Fruit fly (Drosophila melanogaster) whole organism, embryonic: ENCODE data around the gene CG7579.

Source experiments
- Awh ChIP-seq: fragments of 200-800 bp; sonication (Bioruptor generic); IDR thresholded peaks from 2 replicates; pipeline ENCODE4, ENCODE4 v1.3.6; 2022; ENCODE audit warnings: missing biosample characterization, missing genetic modification characterization
- BEAF-32 ChIP-seq: fragments of 200-800 bp; sonication (Bioruptor generic); optimal IDR thresholded peaks from 3 replicates; lab custom pipeline; 2017; ENCODE audit warnings: missing biosample characterization, missing genetic modification characterization, mild to moderate bottlenecking, moderate library complexity, missing genetic modification reagents
- CG1024 ChIP-seq: fragments of 200-800 bp; sonication (Bioruptor generic); IDR thresholded peaks from 2 replicates; pipeline ENCODE4 v1.3.6; 2022; ENCODE audit warnings: missing biosample characterization, missing genetic modification characterization
- CG10366 ChIP-seq: fragments of 200-800 bp; sonication (Bioruptor generic); IDR thresholded peaks from 2 replicates; pipeline ENCODE4 v1.3.6; 2022; ENCODE audit warnings: missing biosample characterization, missing genetic modification characterization
- CG10462 ChIP-seq: fragments of 200-800 bp; sonication (Bioruptor generic); optimal IDR thresholded peaks from 2 replicates; lab custom pipeline; 2016; ENCODE audit warnings: missing biosample characterization, missing genetic modification characterization
- CG15073 ChIP-seq: fragments of 200-800 bp; sonication (Bioruptor generic); optimal IDR thresholded peaks from 2 replicates; lab custom pipeline; 2016; ENCODE audit warnings: missing biosample characterization, missing genetic modification characterization
- CG2199 ChIP-seq: fragments of 200-800 bp; sonication (Bioruptor generic); IDR thresholded peaks from 3 replicates; pipeline ENCODE4 v1.3.6; 2022; ENCODE audit warnings: missing biosample characterization, missing genetic modification characterization
- CG2712 ChIP-seq: fragments of 200-800 bp; optimal IDR thresholded peaks from 3 replicates; lab custom pipeline; 2019; ENCODE audit warnings: missing biosample characterization, mild to moderate bottlenecking, missing genetic modification characterization, moderate library complexity
- CG3065 ChIP-seq: fragments of 200-800 bp; sonication (Bioruptor generic); optimal IDR thresholded peaks from 2 replicates; lab custom pipeline; 2016; ENCODE audit warnings: missing biosample characterization, missing genetic modification characterization
- CG34422 ChIP-seq: fragments of 200-800 bp; sonication (Bioruptor generic); IDR thresholded peaks from 3 replicates; pipeline ENCODE4 v1.3.6; 2022; ENCODE audit warnings: missing biosample characterization, missing genetic modification characterization
- CG7357 ChIP-seq: fragments of 200-800 bp; sonication (Bioruptor generic); IDR thresholded peaks from 3 replicates; pipeline ENCODE4 v1.3.6; 2022; ENCODE audit warnings: missing biosample characterization, missing genetic modification characterization
- CG7745 ChIP-seq: fragments of 200-800 bp; sonication (Bioruptor generic); optimal IDR thresholded peaks from 2 replicates; lab custom pipeline; 2018; ENCODE audit warnings: missing biosample characterization, mild to moderate bottlenecking, missing genetic modification characterization, moderate library complexity
- CG7963 ChIP-seq: fragments of 200-800 bp; sonication (Bioruptor generic); IDR thresholded peaks from 3 replicates; pipeline ENCODE4 v1.3.6; 2022; ENCODE audit warnings: missing biosample characterization, missing genetic modification characterization; ENCODE audit not compliant: partially characterized antibody
- CG7987 ChIP-seq: fragments of 200-800 bp; sonication (Bioruptor generic); optimal IDR thresholded peaks from 2 replicates; lab custom pipeline; 2018; ENCODE audit warnings: missing biosample characterization, mild to moderate bottlenecking, missing genetic modification characterization, moderate library complexity
- D ChIP-seq, 2 experiments: fragments of 200-800 bp in 1 of 2; fragments of >200 bp in 1 of 2; sonication (Bioruptor generic) in 1 of 2; optimal IDR thresholded peaks; 2 replicates in 1 of 2; 3 replicates in 1 of 2; lab custom pipeline; 2017; ENCODE audit warnings: mild to moderate bottlenecking in 1 of 2, missing biosample characterization in 1 of 2, missing genetic modification characterization in 1 of 2, missing genetic modification reagents in 1 of 2
- D19A ChIP-seq: fragments of 200-800 bp; optimal IDR thresholded peaks from 3 replicates; lab custom pipeline; 2019; ENCODE audit warnings: missing biosample characterization, mild to moderate bottlenecking, missing genetic modification characterization, moderate library complexity
- Dip2 ChIP-seq: fragments of 200-800 bp; sonication (Bioruptor generic); IDR thresholded peaks from 2 replicates; pipeline ENCODE4 v1.3.6; 2022; ENCODE audit warnings: missing biosample characterization, missing genetic modification characterization
- Drgx ChIP-seq: fragments of 200-800 bp; sonication (Bioruptor generic); IDR thresholded peaks from 2 replicates; pipeline ENCODE4 v1.3.6; 2022; ENCODE audit warnings: missing biosample characterization, missing genetic modification characterization
- HLH4C ChIP-seq: fragments of 200-800 bp; sonication (Bioruptor generic); IDR thresholded peaks from 3 replicates; pipeline ENCODE4 v1.3.6; 2022; ENCODE audit warnings: missing biosample characterization, missing genetic modification characterization; ENCODE audit not compliant: partially characterized antibody
- MTF-1 ChIP-seq: fragments of 200-800 bp; sonication (Bioruptor generic); optimal IDR thresholded peaks from 2 replicates; lab custom pipeline; 2018; ENCODE audit warnings: missing biosample characterization, mild to moderate bottlenecking, missing genetic modification characterization, borderline replicate concordance
- Mrtf ChIP-seq: fragments of 200-800 bp; sonication (Bioruptor generic); IDR thresholded peaks from 3 replicates; pipeline ENCODE4 v1.3.6; 2022; ENCODE audit warnings: missing biosample characterization, missing genetic modification characterization
- NC2α ChIP-seq: fragments of 200-800 bp; sonication (Bioruptor generic); optimal IDR thresholded peaks from 2 replicates; lab custom pipeline; 2016; ENCODE audit warnings: missing biosample characterization, missing genetic modification characterization
- Oaz ChIP-seq: fragments of 200-800 bp; sonication (Bioruptor generic); IDR thresholded peaks from 2 replicates; pipeline ENCODE4 v1.3.6; 2022; ENCODE audit warnings: missing biosample characterization, missing genetic modification characterization
- Tbp ChIP-seq: fragments of >200 bp; optimal IDR thresholded peaks from 2 replicates; lab custom pipeline; 2018; ENCODE audit warnings: missing biosample characterization, missing genetic modification characterization
- Vsx1 ChIP-seq: fragments of 200-800 bp; sonication (Bioruptor generic); optimal IDR thresholded peaks from 2 replicates; lab custom pipeline; 2017; ENCODE audit warnings: missing biosample characterization, mild to moderate bottlenecking, missing genetic modification characterization, missing genetic modification reagents
- abd-A ChIP-seq: fragments of 200-800 bp; sonication (Bioruptor generic); optimal IDR thresholded peaks from 3 replicates; lab custom pipeline; 2019; ENCODE audit warnings: missing biosample characterization, mild to moderate bottlenecking, missing genetic modification characterization, moderate library complexity
- ash1 ChIP-seq: fragments of 200-800 bp; sonication (Bioruptor generic); optimal IDR thresholded peaks from 2 replicates; lab custom pipeline; 2018; ENCODE audit warnings: missing biosample characterization, mild to moderate bottlenecking, missing genetic modification characterization
- bsh ChIP-seq, 2 experiments: fragments of 200-800 bp; sonication (Bioruptor generic); optimal IDR thresholded peaks; 2 replicates each; lab custom pipeline; 2017 to 2018; ENCODE audit warnings: mild to moderate bottlenecking in 2 of 2, missing biosample characterization in 2 of 2, missing genetic modification characterization in 2 of 2, moderate library complexity in 1 of 2
- cad ChIP-seq: fragments of >200 bp; optimal IDR thresholded peaks from 2 replicates; lab custom pipeline; 2017; ENCODE audit warnings: missing biosample characterization, missing genetic modification characterization
- ci ChIP-seq: fragments of 200-800 bp; sonication (Bioruptor generic); IDR thresholded peaks from 3 replicates; pipeline ENCODE4 v1.3.6; 2022; ENCODE audit warnings: missing biosample characterization, missing genetic modification characterization
- crol ChIP-seq: fragments of 200-800 bp; sonication (Bioruptor generic); IDR thresholded peaks from 2 replicates; pipeline ENCODE4 v1.3.6; 2022; ENCODE audit warnings: missing biosample characterization, missing genetic modification characterization
- fd102C ChIP-seq: fragments of 200-800 bp; sonication (Bioruptor generic); optimal IDR thresholded peaks from 2 replicates; lab custom pipeline; 2018; ENCODE audit warnings: missing biosample characterization, mild to moderate bottlenecking, missing genetic modification characterization, moderate library complexity
- gem ChIP-seq: fragments of 200-800 bp; sonication (Bioruptor generic); optimal IDR thresholded peaks from 2 replicates; lab custom pipeline; 2019; ENCODE audit warnings: missing biosample characterization, mild to moderate bottlenecking, missing genetic modification characterization, moderate library complexity
- insv ChIP-seq, 2 experiments: fragments of 200-800 bp; sonication (Bioruptor generic); optimal IDR thresholded peaks; 3 replicates each; lab custom pipeline; 2016 to 2018; ENCODE audit warnings: missing biosample characterization in 2 of 2, missing genetic modification characterization in 2 of 2
- kni ChIP-seq: fragments of 200-800 bp; sonication (Bioruptor generic); optimal IDR thresholded peaks from 3 replicates; lab custom pipeline; 2017; ENCODE audit warnings: mild to moderate bottlenecking, missing biosample characterization, missing genetic modification reagents, missing genetic modification characterization
- knrl ChIP-seq: fragments of 200-800 bp; sonication (Bioruptor generic); IDR thresholded peaks from 3 replicates; pipeline ENCODE4 v1.3.6; 2022; ENCODE audit warnings: missing biosample characterization, missing genetic modification characterization; ENCODE audit not compliant: partially characterized antibody
- pb ChIP-seq: fragments of 200-800 bp; sonication (Bioruptor generic); optimal IDR thresholded peaks from 3 replicates; lab custom pipeline; 2016; ENCODE audit warnings: missing biosample characterization, missing genetic modification characterization
- prd ChIP-seq, 3 experiments: fragments of >200 bp in 2 of 3; fragments of 200-800 bp in 1 of 3; sonication (Bioruptor generic) in 1 of 3; optimal IDR thresholded peaks in 2 of 3; IDR thresholded peaks in 1 of 3; 2 replicates in 2 of 3; 3 replicates in 1 of 3; pipeline versions ENCODE4 v1.3.6 to Lab custom; 2017 to 2022; ENCODE audit warnings: missing biosample characterization in 1 of 3, missing genetic modification characterization in 1 of 3
- seq ChIP-seq: fragments of 200-800 bp; sonication (Bioruptor generic); IDR thresholded peaks from 2 replicates; pipeline ENCODE4 v1.3.6; 2022; ENCODE audit warnings: missing biosample characterization, missing genetic modification characterization
- tll ChIP-seq, 2 experiments: fragments of 200-800 bp in 1 of 2; fragments of >200 bp in 1 of 2; sonication (Bioruptor generic) in 1 of 2; optimal IDR thresholded peaks; 2 replicates each; lab custom pipeline; 2017 to 2019; ENCODE audit warnings: missing biosample characterization in 2 of 2, missing genetic modification characterization in 2 of 2, mild to moderate bottlenecking in 1 of 2, moderate library complexity in 1 of 2
- twi ChIP-seq: fragments of 200-800 bp; optimal IDR thresholded peaks from 2 replicates; lab custom pipeline; 2019; ENCODE audit warnings: missing biosample characterization, mild to moderate bottlenecking, missing genetic modification characterization, moderate library complexity
- unc-4 ChIP-seq: fragments of 200-800 bp; sonication (Bioruptor generic); IDR thresholded peaks from 2 replicates; pipeline ENCODE4 v1.3.6; 2022; ENCODE audit warnings: missing biosample characterization, missing genetic modification characterization; ENCODE audit not compliant: partially characterized antibody
- vvl ChIP-seq: fragments of 200-800 bp; sonication (Bioruptor generic); IDR thresholded peaks from 2 replicates; pipeline ENCODE4 v1.3.6; 2022; ENCODE audit warnings: missing biosample characterization, missing genetic modification characterization
- zen ChIP-seq: fragments of 200-800 bp; sonication (Bioruptor generic); optimal IDR thresholded peaks from 3 replicates; lab custom pipeline; 2018; ENCODE audit warnings: missing biosample characterization, mild to moderate bottlenecking, missing genetic modification characterization, moderate library complexity

Gene CG7579

dm6 chr3L:15704250-15704985 is 21.2 kb upstream of the CG7579 start (continued):
- TF ChIP-seq Mrtf (0 out of 3 replicates have a peak, but pooled peaks have one; percentile 38), CG2712 (tag; lab: Kevin White, UChicago) (peak; percentile 84), CG10462 (GFP tag; lab: Kevin White, UChicago) (peak; percentile 52), unc-4 (no peak), CG7357 (GFP tag; lab: Robert Waterston, UW) (peak; percentile 41; the same call in 1 of the 3 replicates), pb (GFP tag; lab: Kevin White, UChicago) (no peak), kni (no peak), CG3065 (GFP tag; lab: Kevin White, UChicago) (no peak), CG10366 (GFP tag; lab: Robert Waterston, UW) (peak; percentile 20; the same call in 1 of the 2 replicates), knrl (GFP tag; lab: Robert Waterston, UW) (no peak)

dm6 chr3L:15703330-15704119 is 20.3 kb upstream of the CG7579 start:
- TF ChIP-seq CG7987 (GFP tag; lab: Kevin White, UChicago) (no peak), insv (GFP tag; optimal IDR thresholded peaks at IDR 0.05; lab: Kevin White, UChicago) (peak in 1 of 2 experiments; percentile 14), zen (tag; lab: Kevin White, UChicago) (peak; percentile 88), cad (GFP tag; lab: Kevin White, UChicago) (peak; percentile 90), prd (optimal IDR thresholded peaks at IDR 0.05; lab: Kevin White, UChicago) (no peak), prd (GFP tag; IDR thresholded peaks at IDR 0.05; lab: Robert Waterston, UW) (peak; percentile 19; the same call in 1 of the 3 replicates), D (optimal IDR thresholded peaks at IDR 0.05; lab: Kevin White, UChicago) (peak; percentile 93), D (GFP tag; optimal IDR thresholded peaks at IDR 0.05; lab: Kevin White, UChicago) (no peak), Drgx (GFP tag; lab: Robert Waterston, UW) (no peak), CG34422 (no peak), gem (no peak), CG2199 (GFP tag; lab: Robert Waterston, UW) (peak; percentile 17; the same call in 1 of the 3 replicates), MTF-1 (GFP tag; lab: Kevin White, UChicago) (no peak), fd102C (GFP tag; lab: Kevin White, UChicago) (no peak), ci (GFP tag; lab: Robert Waterston, UW) (0 out of 3 replicates have a peak, but pooled peaks have one; percentile 23), twi (tag; lab: Kevin White, UChicago) (peak; percentile 80), D19A (tag; lab: Kevin White, UChicago) (peak; percentile 1), CG15073 (no peak), ash1 (GFP tag; lab: Kevin White, UChicago) (no peak), Oaz (GFP tag; lab: Robert Waterston, UW) (no peak), tll (GFP tag; optimal IDR thresholded peaks at IDR 0.05; lab: Kevin White, UChicago) (peak in 1 of 2 experiments; percentile 46)

- TF ChIP-seq kni (peak; percentile 18), CG1024 (GFP tag; lab: Robert Waterston, UW) (no peak), BEAF-32 (GFP tag; lab: Kevin White, UChicago) (no peak), seq (GFP tag; lab: Robert Waterston, UW) (no peak), abd-A (peak; percentile 19), HLH4C (GFP tag; lab: Robert Waterston, UW) (no peak), Vsx1 (GFP tag; lab: Kevin White, UChicago) (no peak), crol (peak; percentile 28; the same call in 1 of the 2 replicates), CG7745 (tag; lab: Kevin White, UChicago) (peak; percentile 86), CG7963 (GFP tag; lab: Robert Waterston, UW) (no peak), Awh (GFP tag; lab: Robert Waterston, UW) (peak; percentile 60; the same call in 1 of the 2 replicates), bsh (GFP tag; optimal IDR thresholded peaks at IDR 0.05; lab: Kevin White, UChicago) (no peak), Tbp (GFP tag; lab: Kevin White, UChicago) (no peak), vvl (GFP tag; lab: Robert Waterston, UW) (peak; percentile 66), Dip2 (GFP tag; lab: Robert Waterston, UW) (no peak), NC2α (GFP tag; lab: Kevin White, UChicago) (no peak)
These were observed 18.9 kb upstream of the CG7579 start for dm6 chr3L:15702191-15702590.
